Fruit fly (Drosophila melanogaster) whole organism, embryonic: ENCODE results near the gene twr.
A peak's percentile ranks its signal among the peaks of the same experiment; 100 is the strongest.

ENCODE experiments used
- BEAF-32 ChIP-seq: fragments of 200-800 bp; sonication (Bioruptor generic); optimal IDR thresholded peaks from 3 replicates; lab custom pipeline; 2017; ENCODE audit warnings: missing biosample characterization, missing genetic modification characterization, mild to moderate bottlenecking, moderate library complexity, missing genetic modification reagents
- CG12391 ChIP-seq: fragments of 200-800 bp; sonication (Bioruptor generic); optimal IDR thresholded peaks from 3 replicates; lab custom pipeline; 2018; ENCODE audit warnings: missing biosample characterization, mild to moderate bottlenecking, missing genetic modification characterization, moderate library complexity
- CG12744 ChIP-seq: fragments of 200-800 bp; sonication (Bioruptor generic); optimal IDR thresholded peaks from 2 replicates; lab custom pipeline; 2016; ENCODE audit warnings: missing biosample characterization, missing genetic modification characterization
- CG13287 ChIP-seq: fragments of 200-800 bp; sonication (Bioruptor generic); IDR thresholded peaks from 2 replicates; pipeline ENCODE4 v1.3.6; 2022; ENCODE audit warnings: missing biosample characterization, missing genetic modification characterization; ENCODE audit not compliant: partially characterized antibody
- CG13775 ChIP-seq: fragments of 200-800 bp; sonication (Bioruptor generic); optimal IDR thresholded peaks from 3 replicates; lab custom pipeline; 2017; ENCODE audit warnings: missing biosample characterization, mild to moderate bottlenecking, missing genetic modification characterization
- CG14441 ChIP-seq: fragments of 200-800 bp; sonication (Bioruptor generic); IDR thresholded peaks from 2 replicates; pipeline ENCODE4 v1.3.6; 2022; ENCODE audit warnings: missing biosample characterization, missing genetic modification characterization
- CG17186 ChIP-seq: fragments of 200-800 bp; sonication (Bioruptor generic); optimal IDR thresholded peaks from 3 replicates; lab custom pipeline; 2017; ENCODE audit warnings: missing biosample characterization, missing genetic modification reagents, missing genetic modification characterization
- CG17612 ChIP-seq: fragments of 200-800 bp; sonication (Bioruptor generic); IDR thresholded peaks from 2 replicates; pipeline ENCODE4 v1.3.6; 2022; ENCODE audit warnings: missing biosample characterization, missing genetic modification characterization
- CG17829 ChIP-seq: fragments of 200-800 bp; optimal IDR thresholded peaks from 2 replicates; lab custom pipeline; 2019; ENCODE audit warnings: missing biosample characterization, mild to moderate bottlenecking, missing genetic modification characterization, moderate library complexity
- CG18011 ChIP-seq: fragments of 200-800 bp; sonication (Bioruptor generic); optimal IDR thresholded peaks from 2 replicates; lab custom pipeline; 2017; ENCODE audit warnings: missing biosample characterization, missing genetic modification characterization, mild to moderate bottlenecking, moderate library complexity, missing genotype
- CG18476 ChIP-seq: fragments of 200-800 bp; sonication (Bioruptor generic); optimal IDR thresholded peaks from 2 replicates; lab custom pipeline; 2016; ENCODE audit warnings: missing biosample characterization, mild to moderate bottlenecking, missing genetic modification characterization
- CG3065 ChIP-seq: fragments of 200-800 bp; sonication (Bioruptor generic); optimal IDR thresholded peaks from 2 replicates; lab custom pipeline; 2016; ENCODE audit warnings: missing biosample characterization, missing genetic modification characterization
- CG3847 ChIP-seq: fragments of 200-800 bp; sonication (Bioruptor generic); IDR thresholded peaks from 2 replicates; pipeline ENCODE4 v1.3.6; 2022; ENCODE audit warnings: missing biosample characterization, missing genetic modification characterization
- CG3995 ChIP-seq: fragments of 200-800 bp; sonication (Bioruptor generic); optimal IDR thresholded peaks from 3 replicates; lab custom pipeline; 2016; ENCODE audit warnings: missing biosample characterization, missing genetic modification characterization
- CG4707 ChIP-seq: fragments of 200-800 bp; sonication (Bioruptor generic); optimal IDR thresholded peaks from 2 replicates; lab custom pipeline; 2018; ENCODE audit warnings: missing biosample characterization, mild to moderate bottlenecking, missing genetic modification characterization, moderate library complexity
- CG6254 ChIP-seq: fragments of 200-800 bp; sonication (Bioruptor generic); optimal IDR thresholded peaks from 3 replicates; lab custom pipeline; 2017; ENCODE audit warnings: mild to moderate bottlenecking, missing biosample characterization, missing genetic modification reagents, missing genetic modification characterization
- CG6791 ChIP-seq: fragments of 200-800 bp; sonication (Bioruptor generic); IDR thresholded peaks from 3 replicates; pipeline ENCODE4 v1.3.6; 2022; ENCODE audit warnings: missing biosample characterization, missing genetic modification characterization; ENCODE audit not compliant: partially characterized antibody
- CG8388 ChIP-seq: fragments of 200-800 bp; sonication (Bioruptor generic); optimal IDR thresholded peaks from 2 replicates; lab custom pipeline; 2019; ENCODE audit warnings: missing biosample characterization, mild to moderate bottlenecking, missing genetic modification characterization, moderate library complexity
- CG9797 ChIP-seq: fragments of 200-800 bp; sonication (Bioruptor generic); optimal IDR thresholded peaks from 3 replicates; lab custom pipeline; 2018; ENCODE audit warnings: missing biosample characterization, mild to moderate bottlenecking, missing genetic modification characterization
- Dek ChIP-seq: fragments of 200-800 bp; sonication (Bioruptor generic); optimal IDR thresholded peaks from 3 replicates; lab custom pipeline; 2019; ENCODE audit warnings: missing biosample characterization, mild to moderate bottlenecking, missing genetic modification characterization, moderate library complexity
- Dp ChIP-seq: fragments of 200-800 bp; sonication (Bioruptor generic); optimal IDR thresholded peaks from 2 replicates; lab custom pipeline; 2018; ENCODE audit warnings: missing biosample characterization, mild to moderate bottlenecking, missing genetic modification characterization, moderate library complexity
- E2f2 ChIP-seq: fragments of 200-800 bp; sonication (Bioruptor generic); IDR thresholded peaks from 2 replicates; pipeline ENCODE4 v1.3.6; 2022; ENCODE audit warnings: missing biosample characterization, missing genetic modification characterization
- HmgD ChIP-seq: fragments of 200-800 bp; sonication (Bioruptor generic); optimal IDR thresholded peaks from 3 replicates; lab custom pipeline; 2016; ENCODE audit warnings: missing biosample characterization, missing genetic modification characterization
- Hr39 ChIP-seq: fragments of >200 bp; optimal IDR thresholded peaks from 2 replicates; lab custom pipeline; 2017
- MESR4 ChIP-seq: fragments of 200-800 bp; sonication (Bioruptor generic); optimal IDR thresholded peaks from 2 replicates; lab custom pipeline; 2018; ENCODE audit warnings: missing biosample characterization, mild to moderate bottlenecking, missing genetic modification characterization, moderate library complexity
- Med ChIP-seq: fragments of 200-800 bp; sonication (Bioruptor generic); peaks from one replicate; lab custom pipeline; 2016; ENCODE audit warnings: missing biosample characterization, missing genetic modification characterization, mild to moderate bottlenecking, inconsistent platforms, moderate library complexity
- Opbp ChIP-seq: fragments of 200-800 bp; sonication (Bioruptor generic); IDR thresholded peaks from 3 replicates; pipeline ENCODE4 v1.3.6; 2022; ENCODE audit warnings: missing biosample characterization, missing genetic modification characterization; ENCODE audit not compliant: partially characterized antibody
- Optix ChIP-seq: fragments of 200-800 bp; sonication (Bioruptor generic); IDR thresholded peaks from 3 replicates; pipeline ENCODE4 v1.3.6; 2022; ENCODE audit warnings: missing biosample characterization, missing genetic modification characterization
- Sin3A ChIP-seq: fragments of >200 bp; optimal IDR thresholded peaks from 2 replicates; lab custom pipeline; 2018
- Sry-δ ChIP-seq: fragments of 200-800 bp; sonication (Bioruptor generic); optimal IDR thresholded peaks from 2 replicates; lab custom pipeline; 2016; ENCODE audit warnings: missing biosample characterization, missing genetic modification characterization
- TFAM ChIP-seq: fragments of 200-800 bp; sonication (Bioruptor generic); optimal IDR thresholded peaks from 2 replicates; lab custom pipeline; 2017; ENCODE audit warnings: missing biosample characterization, missing genetic modification characterization, inconsistent platforms
- amos ChIP-seq: fragments of 200-800 bp; sonication (Bioruptor generic); IDR thresholded peaks from 2 replicates; pipeline ENCODE4 v1.3.6; 2022; ENCODE audit warnings: missing biosample characterization, missing genetic modification characterization; ENCODE audit not compliant: partially characterized antibody
- bsh ChIP-seq, 2 experiments: fragments of 200-800 bp; sonication (Bioruptor generic); optimal IDR thresholded peaks; 2 replicates each; lab custom pipeline; 2017 to 2018; ENCODE audit warnings: mild to moderate bottlenecking in 2 of 2, missing biosample characterization in 2 of 2, missing genetic modification characterization in 2 of 2, moderate library complexity in 1 of 2
- crp ChIP-seq, 2 experiments: fragments of 200-800 bp; sonication (Bioruptor generic); optimal IDR thresholded peaks; 2 replicates in 1 of 2; 3 replicates in 1 of 2; lab custom pipeline; 2017; ENCODE audit warnings: missing biosample characterization in 2 of 2, missing genetic modification characterization in 2 of 2, mild to moderate bottlenecking in 1 of 2, moderate library complexity in 1 of 2
- emc ChIP-seq: fragments of 200-800 bp; sonication (Bioruptor generic); optimal IDR thresholded peaks from 2 replicates; lab custom pipeline; 2016; ENCODE audit warnings: missing biosample characterization, missing genetic modification characterization
- fd96Cb ChIP-seq: fragments of 200-800 bp; sonication (Bioruptor generic); optimal IDR thresholded peaks from 2 replicates; lab custom pipeline; 2018; ENCODE audit warnings: missing biosample characterization, mild to moderate bottlenecking, missing genetic modification characterization, moderate library complexity
- ftz-f1 ChIP-seq: fragments of 200-800 bp; sonication (Bioruptor generic); optimal IDR thresholded peaks from 2 replicates; lab custom pipeline; 2016; ENCODE audit warnings: missing biosample characterization, missing genetic modification characterization
- gfzf ChIP-seq: fragments of 200-800 bp; sonication (Bioruptor generic); optimal IDR thresholded peaks from 2 replicates; lab custom pipeline; 2016; ENCODE audit warnings: missing biosample characterization, mild to moderate bottlenecking, missing genetic modification characterization, moderate library complexity
- gro ChIP-seq: fragments of 200-800 bp; sonication (Bioruptor generic); optimal IDR thresholded peaks from 2 replicates; lab custom pipeline; 2016; ENCODE audit warnings: missing biosample characterization, missing genetic modification characterization
- gt ChIP-seq: fragments of 200-800 bp; sonication (Bioruptor generic); IDR thresholded peaks from 2 replicates; pipeline ENCODE4 v1.3.6; 2022; ENCODE audit warnings: missing biosample characterization, missing genetic modification characterization
- insv ChIP-seq, 2 experiments: fragments of 200-800 bp; sonication (Bioruptor generic); optimal IDR thresholded peaks; 3 replicates each; lab custom pipeline; 2016 to 2018; ENCODE audit warnings: missing biosample characterization in 2 of 2, missing genetic modification characterization in 2 of 2
- inv ChIP-seq: fragments of 200-800 bp; sonication (Bioruptor generic); IDR thresholded peaks from 2 replicates; pipeline ENCODE4 v1.3.6; 2022; ENCODE audit warnings: missing biosample characterization, missing genetic modification characterization; ENCODE audit not compliant: partially characterized antibody
- knrl ChIP-seq: fragments of 200-800 bp; sonication (Bioruptor generic); IDR thresholded peaks from 3 replicates; pipeline ENCODE4 v1.3.6; 2022; ENCODE audit warnings: missing biosample characterization, missing genetic modification characterization; ENCODE audit not compliant: partially characterized antibody
- luna ChIP-seq: fragments of 200-800 bp; sonication (Bioruptor generic); optimal IDR thresholded peaks from 2 replicates; lab custom pipeline; 2016; ENCODE audit warnings: missing biosample characterization, missing genetic modification characterization
- nmo ChIP-seq: fragments of 200-800 bp; sonication (Bioruptor generic); optimal IDR thresholded peaks from 2 replicates; lab custom pipeline; 2018; ENCODE audit warnings: missing biosample characterization, mild to moderate bottlenecking, missing genetic modification characterization, moderate library complexity
- org-1 ChIP-seq: fragments of 200-800 bp; sonication (Bioruptor generic); optimal IDR thresholded peaks from 2 replicates; lab custom pipeline; 2017; ENCODE audit warnings: missing biosample characterization, missing genetic modification characterization
- pzg ChIP-seq: fragments of 200-800 bp; sonication (Bioruptor generic); optimal IDR thresholded peaks from 3 replicates; lab custom pipeline; 2018; ENCODE audit warnings: missing biosample characterization, mild to moderate bottlenecking, missing genetic modification characterization, moderate library complexity
- tgo ChIP-seq: fragments of 200-800 bp; sonication (Bioruptor generic); IDR thresholded peaks from 3 replicates; pipeline ENCODE4 v1.3.6; 2022; ENCODE audit warnings: missing biosample characterization, missing genetic modification characterization
- tin ChIP-seq: fragments of 200-800 bp; sonication (Bioruptor generic); optimal IDR thresholded peaks from 3 replicates; lab custom pipeline; 2016; ENCODE audit warnings: missing biosample characterization, missing genetic modification characterization
- tup ChIP-seq: fragments of 200-800 bp; sonication (Bioruptor generic); optimal IDR thresholded peaks from 2 replicates; lab custom pipeline; 2016; ENCODE audit warnings: missing biosample characterization, mild to moderate bottlenecking, missing genetic modification characterization, moderate library complexity
- vvl ChIP-seq: fragments of 200-800 bp; sonication (Bioruptor generic); IDR thresholded peaks from 2 replicates; pipeline ENCODE4 v1.3.6; 2022; ENCODE audit warnings: missing biosample characterization, missing genetic modification characterization

twr gene

dm6 chr3R:6646740-6647139 lies 10.9 kb upstream of the twr start, which contains the start of gene Taf1 (continued):
- TF ChIP-seq knrl (GFP tag; lab: Robert Waterston, UW): peak; percentile 30; the same call in 1 of the 3 replicates
- TF ChIP-seq CG17186 (GFP tag; lab: Kevin White, UChicago): peak; percentile 82
- TF ChIP-seq CG8388: no peak
- no peak for TF ChIP-seq CG18476
- peak; percentile 79 for TF ChIP-seq Med (GFP tag; lab: Kevin White, UChicago)
- peak; percentile 99 for TF ChIP-seq MESR4 (GFP tag; lab: Kevin White, UChicago)
- TF ChIP-seq CG17612 (GFP tag; lab: Robert Waterston, UW): no peak
- peak; percentile 99 for TF ChIP-seq ftz-f1 (GFP tag; lab: Kevin White, UChicago)
- TF ChIP-seq tup: no peak
- peak; percentile 24; the same call in 1 of the 2 replicates for TF ChIP-seq vvl (GFP tag; lab: Robert Waterston, UW)
- peak; percentile 82 for TF ChIP-seq CG13775 (GFP tag; lab: Kevin White, UChicago)
- 0 out of 2 replicates have a peak, but pooled peaks have one; percentile 21 for TF ChIP-seq E2f2 (GFP tag; lab: Robert Waterston, UW)
- TF ChIP-seq CG6791: no peak
- TF ChIP-seq insv (GFP tag; optimal IDR thresholded peaks at IDR 0.05; lab: Kevin White, UChicago): peak in 1 of 2 experiments; percentile 30
- no peak for TF ChIP-seq CG18011 (GFP tag; lab: Kevin White, UChicago)
- peak; percentile 56 for TF ChIP-seq CG3847 (GFP tag; lab: Robert Waterston, UW)
- peak; percentile 52 for TF ChIP-seq CG13287 (GFP tag; lab: Robert Waterston, UW)
- no peak for TF ChIP-seq emc (GFP tag; lab: Kevin White, UChicago)
- TF ChIP-seq inv: peak; percentile 18; the same call in 1 of the 2 replicates
- TF ChIP-seq gfzf (GFP tag; lab: Kevin White, UChicago): peak; percentile 98
- TF ChIP-seq Dp (GFP tag; lab: Kevin White, UChicago): peak; percentile 41
- TF ChIP-seq TFAM (GFP tag; lab: Kevin White, UChicago): no peak
- TF ChIP-seq CG14441 (GFP tag; lab: Robert Waterston, UW): no peak
- TF ChIP-seq Hr39: no peak
- TF ChIP-seq CG3995 (GFP tag; lab: Kevin White, UChicago): peak; percentile 3
- TF ChIP-seq Dek: peak; percentile 24
- TF ChIP-seq luna (GFP tag; lab: Kevin White, UChicago): no peak
- peak; percentile 44 for TF ChIP-seq Sry-δ (GFP tag; lab: Kevin White, UChicago)
- peak; percentile 29; the same call in 1 of the 2 replicates for TF ChIP-seq amos (GFP tag; lab: Robert Waterston, UW)
- peak; percentile 94 for TF ChIP-seq pzg (GFP tag; lab: Kevin White, UChicago)
- TF ChIP-seq tgo (GFP tag; lab: Robert Waterston, UW): no peak
- TF ChIP-seq CG4707 (GFP tag; lab: Kevin White, UChicago): no peak
- peak; percentile 94 for TF ChIP-seq CG9797 (GFP tag; lab: Kevin White, UChicago)
- TF ChIP-seq bsh (GFP tag; optimal IDR thresholded peaks at IDR 0.05; lab: Kevin White, UChicago): no peak
- peak in 1 of 2 experiments; percentile 21 for TF ChIP-seq crp (GFP tag; optimal IDR thresholded peaks at IDR 0.05; lab: Kevin White, UChicago)
- TF ChIP-seq BEAF-32 (GFP tag; lab: Kevin White, UChicago): peak; percentile 47
- TF ChIP-seq Sin3A (lab: Kevin White, UChicago): peak; percentile 66
- TF ChIP-seq, all 482 proteins: peak for 78

dm6 chr3R:6659941-6660340 lies 2.3 kb downstream of the twr start, which contains the start of gene agt:
agt (minus strand) TSS chr3R:6660100.
- TF ChIP-seq org-1 (GFP tag; lab: Kevin White, UChicago): no peak
- peak; percentile 61 for TF ChIP-seq HmgD
- no peak for TF ChIP-seq CG6254
- peak; percentile 28 for TF ChIP-seq nmo (GFP tag; lab: Kevin White, UChicago)
- 0 out of 3 replicates have a peak, but pooled peaks have one; percentile 25 for TF ChIP-seq Opbp (GFP tag; lab: Robert Waterston, UW)
- no peak for TF ChIP-seq gro
- no peak for TF ChIP-seq fd96Cb
- no peak for TF ChIP-seq gt (GFP tag; lab: Robert Waterston, UW)
- no peak for TF ChIP-seq CG3065 (GFP tag; lab: Kevin White, UChicago)
- TF ChIP-seq CG12391 (tag; lab: Kevin White, UChicago): peak; percentile 40
- no peak for TF ChIP-seq tin (GFP tag; lab: Kevin White, UChicago)
- no peak for TF ChIP-seq CG12744 (GFP tag; lab: Kevin White, UChicago)
- no peak for TF ChIP-seq Optix (GFP tag; lab: Robert Waterston, UW)
- TF ChIP-seq CG17829 (tag; lab: Kevin White, UChicago): peak; percentile 31
